Fruit fly (Drosophila melanogaster) whole organism, embryonic: ENCODE data around the gene Liprin-alpha.

Experiments used
- Abd-B ChIP-seq: fragments of 200-800 bp; sonication (Bioruptor generic); optimal IDR thresholded peaks from 2 replicates; lab custom pipeline; 2018; ENCODE audit warnings: missing biosample characterization, mild to moderate bottlenecking, missing genetic modification characterization, moderate library complexity
- Antp ChIP-seq: fragments of 200-800 bp; sonication (Bioruptor generic); optimal IDR thresholded peaks from 3 replicates; lab custom pipeline; 2016; ENCODE audit warnings: missing biosample characterization, missing genetic modification characterization
- CG13296 ChIP-seq: fragments of 200-800 bp; sonication (Bioruptor generic); optimal IDR thresholded peaks from 3 replicates; lab custom pipeline; 2018; ENCODE audit warnings: missing biosample characterization, mild to moderate bottlenecking, missing genetic modification characterization
- CG13424 ChIP-seq: fragments of 200-800 bp; sonication (Bioruptor generic); optimal IDR thresholded peaks from 2 replicates; lab custom pipeline; 2019; ENCODE audit warnings: missing biosample characterization, mild to moderate bottlenecking, missing genetic modification characterization, moderate library complexity
- CG15514 ChIP-seq: fragments of 200-800 bp; sonication (Bioruptor generic); optimal IDR thresholded peaks from 3 replicates; lab custom pipeline; 2017; ENCODE audit warnings: missing biosample characterization, missing genetic modification characterization, mild to moderate bottlenecking, moderate library complexity, missing genetic modification reagents
- CG1603 ChIP-seq: fragments of 200-800 bp; sonication (Bioruptor generic); optimal IDR thresholded peaks from 2 replicates; lab custom pipeline; 2019; ENCODE audit warnings: missing biosample characterization, mild to moderate bottlenecking, missing genetic modification characterization, moderate library complexity
- CG1647 ChIP-seq: fragments of 200-800 bp; sonication (Bioruptor generic); optimal IDR thresholded peaks from 3 replicates; lab custom pipeline; 2016; ENCODE audit warnings: missing biosample characterization, missing genetic modification characterization
- CG17385 ChIP-seq: fragments of 200-800 bp; sonication (Bioruptor generic); optimal IDR thresholded peaks from 3 replicates; lab custom pipeline; 2018; ENCODE audit warnings: missing biosample characterization, mild to moderate bottlenecking, missing genetic modification characterization
- CG17802 ChIP-seq: fragments of 200-800 bp; sonication (Bioruptor generic); optimal IDR thresholded peaks from 2 replicates; lab custom pipeline; 2018; ENCODE audit warnings: missing biosample characterization, mild to moderate bottlenecking, missing genetic modification characterization, moderate library complexity
- CG18262 ChIP-seq: fragments of 200-800 bp; optimal IDR thresholded peaks from 3 replicates; lab custom pipeline; 2019; ENCODE audit warnings: missing biosample characterization, mild to moderate bottlenecking, missing genetic modification characterization, moderate library complexity
- CG2712 ChIP-seq: fragments of 200-800 bp; optimal IDR thresholded peaks from 3 replicates; lab custom pipeline; 2019; ENCODE audit warnings: missing biosample characterization, mild to moderate bottlenecking, missing genetic modification characterization, moderate library complexity
- CG3995 ChIP-seq: fragments of 200-800 bp; sonication (Bioruptor generic); optimal IDR thresholded peaks from 3 replicates; lab custom pipeline; 2016; ENCODE audit warnings: missing biosample characterization, missing genetic modification characterization
- CG4360 ChIP-seq: fragments of 200-800 bp; sonication (Bioruptor generic); IDR thresholded peaks from 2 replicates; pipeline ENCODE4 v1.3.6; 2022; ENCODE audit warnings: missing biosample characterization, missing genetic modification characterization
- CG7963 ChIP-seq: fragments of 200-800 bp; sonication (Bioruptor generic); IDR thresholded peaks from 3 replicates; pipeline ENCODE4 v1.3.6; 2022; ENCODE audit warnings: missing biosample characterization, missing genetic modification characterization; ENCODE audit not compliant: partially characterized antibody
- CG8478 ChIP-seq: fragments of >200 bp; optimal IDR thresholded peaks from 2 replicates; lab custom pipeline; 2018
- CG9215 ChIP-seq: fragments of 200-800 bp; sonication (Bioruptor generic); IDR thresholded peaks from 2 replicates; pipeline ENCODE4 v1.3.6; 2022; ENCODE audit warnings: missing biosample characterization, missing genetic modification characterization
- CG9817 ChIP-seq: fragments of 200-800 bp; sonication (Bioruptor generic); optimal IDR thresholded peaks from 2 replicates; lab custom pipeline; 2018; ENCODE audit warnings: missing biosample characterization, mild to moderate bottlenecking, missing genetic modification characterization, moderate library complexity
- CrebB ChIP-seq: fragments of 200-800 bp; sonication (Bioruptor generic); optimal IDR thresholded peaks from 3 replicates; lab custom pipeline; 2018; ENCODE audit warnings: missing biosample characterization, mild to moderate bottlenecking, missing genetic modification characterization
- E2f1 ChIP-seq: fragments of 200-800 bp; sonication (Bioruptor generic); IDR thresholded peaks from 2 replicates; pipeline ENCODE4 v1.3.6; 2022; ENCODE audit warnings: missing biosample characterization, missing genetic modification characterization
- ERR ChIP-seq: fragments of 200-800 bp; sonication (Bioruptor generic); optimal IDR thresholded peaks from 2 replicates; lab custom pipeline; 2016; ENCODE audit warnings: missing biosample characterization, missing genetic modification characterization
- H15 ChIP-seq: fragments of 200-800 bp; sonication (Bioruptor generic); IDR thresholded peaks from 3 replicates; pipeline ENCODE4 v1.3.6; 2022; ENCODE audit warnings: missing biosample characterization, missing genetic modification characterization
- Hand ChIP-seq: fragments of 200-800 bp; sonication (Bioruptor generic); optimal IDR thresholded peaks from 2 replicates; lab custom pipeline; 2017; ENCODE audit warnings: mild to moderate bottlenecking, missing biosample characterization, missing genetic modification reagents, missing genetic modification characterization
- Lpt ChIP-seq: fragments of >200 bp; optimal IDR thresholded peaks from 2 replicates; lab custom pipeline; 2018; ENCODE audit warnings: missing biosample characterization, missing genetic modification characterization
- NFAT ChIP-seq: fragments of 200-800 bp; sonication (Bioruptor generic); IDR thresholded peaks from 2 replicates; pipeline ENCODE4 v1.3.6; 2022; ENCODE audit warnings: missing biosample characterization, missing genetic modification characterization
- Oaz ChIP-seq: fragments of 200-800 bp; sonication (Bioruptor generic); IDR thresholded peaks from 2 replicates; pipeline ENCODE4 v1.3.6; 2022; ENCODE audit warnings: missing biosample characterization, missing genetic modification characterization
- Opbp ChIP-seq: fragments of 200-800 bp; sonication (Bioruptor generic); IDR thresholded peaks from 3 replicates; pipeline ENCODE4 v1.3.6; 2022; ENCODE audit warnings: missing biosample characterization, missing genetic modification characterization; ENCODE audit not compliant: partially characterized antibody
- Sin3A ChIP-seq: fragments of >200 bp; optimal IDR thresholded peaks from 2 replicates; lab custom pipeline; 2018
- Spps ChIP-seq: fragments of 200-800 bp; sonication (Bioruptor generic); optimal IDR thresholded peaks from 2 replicates; lab custom pipeline; 2018; ENCODE audit warnings: missing biosample characterization, mild to moderate bottlenecking, missing genetic modification characterization
- Sry-β ChIP-seq: fragments of 200-800 bp; sonication (Bioruptor generic); optimal IDR thresholded peaks from 2 replicates; lab custom pipeline; 2018; ENCODE audit warnings: missing biosample characterization, mild to moderate bottlenecking, missing genetic modification characterization, moderate library complexity
- Sry-δ ChIP-seq: fragments of 200-800 bp; sonication (Bioruptor generic); optimal IDR thresholded peaks from 2 replicates; lab custom pipeline; 2016; ENCODE audit warnings: missing biosample characterization, missing genetic modification characterization
- ab ChIP-seq: fragments of 200-800 bp; sonication (Bioruptor generic); optimal IDR thresholded peaks from 2 replicates; lab custom pipeline; 2016; ENCODE audit warnings: missing biosample characterization, missing genetic modification characterization
- cato ChIP-seq: fragments of 200-800 bp; sonication (Bioruptor generic); optimal IDR thresholded peaks from 2 replicates; lab custom pipeline; 2016; ENCODE audit warnings: missing biosample characterization, missing genetic modification characterization, borderline replicate concordance
- chif ChIP-seq, 2 experiments: fragments of 200-800 bp; sonication (Bioruptor generic); optimal IDR thresholded peaks; 3 replicates each; lab custom pipeline; 2016; ENCODE audit warnings: missing biosample characterization in 2 of 2, missing genetic modification characterization in 2 of 2
- chinmo ChIP-seq: fragments of 200-800 bp; sonication (Bioruptor generic); IDR thresholded peaks from 4 replicates; pipeline ENCODE4 v1.3.6; 2022; ENCODE audit warnings: missing biosample characterization, missing genetic modification characterization; ENCODE audit not compliant: partially characterized antibody
- fd64A ChIP-seq: fragments of 200-800 bp; sonication (Bioruptor generic); optimal IDR thresholded peaks from 3 replicates; lab custom pipeline; 2018; ENCODE audit warnings: missing biosample characterization, mild to moderate bottlenecking, missing genetic modification characterization
- ftz-f1 ChIP-seq: fragments of 200-800 bp; sonication (Bioruptor generic); optimal IDR thresholded peaks from 2 replicates; lab custom pipeline; 2016; ENCODE audit warnings: missing biosample characterization, missing genetic modification characterization
- grau ChIP-seq: fragments of 200-800 bp; optimal IDR thresholded peaks from 3 replicates; lab custom pipeline; 2019; ENCODE audit warnings: missing biosample characterization, mild to moderate bottlenecking, missing genetic modification characterization, moderate library complexity
- h ChIP-seq: fragments of >200 bp; optimal IDR thresholded peaks from 2 replicates; lab custom pipeline; 2017
- knrl ChIP-seq: fragments of 200-800 bp; sonication (Bioruptor generic); IDR thresholded peaks from 3 replicates; pipeline ENCODE4 v1.3.6; 2022; ENCODE audit warnings: missing biosample characterization, missing genetic modification characterization; ENCODE audit not compliant: partially characterized antibody
- nerfin-1 ChIP-seq: fragments of 200-800 bp; sonication (Bioruptor generic); optimal IDR thresholded peaks from 3 replicates; lab custom pipeline; 2019; ENCODE audit warnings: missing biosample characterization, mild to moderate bottlenecking, missing genetic modification characterization, moderate library complexity
- nmo ChIP-seq: fragments of 200-800 bp; sonication (Bioruptor generic); optimal IDR thresholded peaks from 2 replicates; lab custom pipeline; 2018; ENCODE audit warnings: missing biosample characterization, mild to moderate bottlenecking, missing genetic modification characterization, moderate library complexity
- pum ChIP-seq: fragments of 200-800 bp; sonication (Bioruptor generic); optimal IDR thresholded peaks from 2 replicates; lab custom pipeline; 2016; ENCODE audit warnings: missing biosample characterization, missing genetic modification characterization
- sens-2 ChIP-seq: fragments of 200-800 bp; sonication (Bioruptor generic); IDR thresholded peaks from 2 replicates; pipeline ENCODE4 v1.3.6; 2022; ENCODE audit warnings: missing biosample characterization, missing genetic modification characterization
- stc ChIP-seq: fragments of 200-800 bp; sonication (Bioruptor generic); IDR thresholded peaks from 2 replicates; pipeline ENCODE4 v1.3.6; 2022; ENCODE audit warnings: missing biosample characterization, missing genetic modification characterization
- tna ChIP-seq: fragments of 200-800 bp; sonication (Bioruptor generic); IDR thresholded peaks from 2 replicates; pipeline ENCODE4 v1.3.6; 2022; ENCODE audit warnings: missing biosample characterization, missing genetic modification characterization; ENCODE audit not compliant: partially characterized antibody
- ttk ChIP-seq: fragments of 200-800 bp; sonication (Bioruptor generic); IDR thresholded peaks from 2 replicates; pipeline ENCODE4 v2.1.2; 2022; ENCODE audit warnings: missing biosample characterization, missing genetic modification characterization
- wdn ChIP-seq: fragments of 200-800 bp; sonication (Bioruptor generic); IDR thresholded peaks from 2 replicates; pipeline ENCODE4 v1.3.6; 2022; ENCODE audit warnings: missing biosample characterization, missing genetic modification characterization
- zen ChIP-seq: fragments of 200-800 bp; sonication (Bioruptor generic); optimal IDR thresholded peaks from 3 replicates; lab custom pipeline; 2018; ENCODE audit warnings: missing biosample characterization, mild to moderate bottlenecking, missing genetic modification characterization, moderate library complexity
- zfh1 ChIP-seq: fragments of 200-800 bp; sonication (Bioruptor generic); IDR thresholded peaks from 3 replicates; pipeline ENCODE4 v1.3.6; 2022; ENCODE audit warnings: missing biosample characterization, missing genetic modification characterization

The Liprin-alpha gene

DNA sequence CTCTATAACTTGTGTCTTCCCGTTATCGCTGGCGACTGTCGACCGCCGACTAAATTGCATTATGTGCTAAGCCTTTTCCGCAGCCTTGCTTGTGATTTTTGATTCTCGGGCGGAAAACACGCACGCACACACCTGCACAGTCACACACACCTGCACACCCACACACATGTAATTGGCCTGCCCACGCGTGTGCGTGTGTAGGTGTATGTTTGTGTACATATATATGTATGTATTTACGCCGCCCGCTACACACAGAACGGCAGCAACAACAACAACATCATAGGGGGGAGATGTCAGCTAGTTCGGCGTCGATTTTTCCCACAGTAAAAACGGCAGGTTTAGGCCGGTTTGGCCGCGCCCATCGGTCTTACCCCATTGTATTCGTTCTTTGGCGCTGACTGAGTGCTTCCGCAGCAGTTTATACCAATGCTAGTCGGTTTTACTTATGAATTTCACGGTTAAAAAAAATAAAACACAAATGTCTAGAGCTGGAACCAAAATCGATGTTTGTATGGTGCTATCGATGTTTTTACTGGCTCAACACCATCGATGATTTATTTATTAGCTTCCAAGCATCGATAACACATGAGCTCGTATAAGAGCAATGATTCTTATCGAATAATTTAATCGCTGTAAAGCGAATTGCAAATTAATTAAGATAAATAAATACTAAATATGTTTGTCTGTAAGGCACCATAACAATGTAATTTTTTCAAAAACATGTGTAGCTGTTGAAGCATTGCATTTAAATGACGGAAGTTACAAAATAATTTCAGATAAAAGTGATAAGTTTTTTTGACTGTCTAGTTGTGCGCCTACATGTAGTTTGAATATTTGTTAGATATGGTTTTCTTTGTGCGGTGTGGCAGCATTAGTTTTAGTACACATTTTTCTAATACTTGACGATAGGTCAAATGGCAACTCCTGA lies 617 bp upstream of the Liprin-alpha start, which contains the start of gene homer:
TSS of gene homer (minus strand) at position 538 of the 928 bp plus-strand sequence.
- TF ChIP-seq Spps (tag; lab: Kevin White, UChicago), result no peak
- TF ChIP-seq grau (tag; lab: Kevin White, UChicago), result no peak
- TF ChIP-seq CG15514 (GFP tag; lab: Kevin White, UChicago), result peak; percentile 40
- TF ChIP-seq CG18262 (tag; lab: Kevin White, UChicago), result peak; percentile 19
- TF ChIP-seq sens-2 (GFP tag; lab: Robert Waterston, UW), result no peak
- TF ChIP-seq knrl (GFP tag; lab: Robert Waterston, UW), result peak; percentile 92
- peak; percentile 48 for TF ChIP-seq fd64A (GFP tag; lab: Kevin White, UChicago)
- no peak for TF ChIP-seq E2f1 (GFP tag; lab: Robert Waterston, UW)
- TF ChIP-seq CG8478, result peak; percentile 94
- peak; percentile 10 for TF ChIP-seq ftz-f1 (GFP tag; lab: Kevin White, UChicago)
- no peak for TF ChIP-seq CG17802 (tag; lab: Kevin White, UChicago)
- TF ChIP-seq CG4360 (GFP tag; lab: Robert Waterston, UW), result peak; percentile 99
- TF ChIP-seq Sry-β (GFP tag; lab: Kevin White, UChicago), result no peak
- TF ChIP-seq zen (tag; lab: Kevin White, UChicago), result peak; percentile 38
- TF ChIP-seq nerfin-1 (tag; lab: Kevin White, UChicago), result peak; percentile 5
- TF ChIP-seq zfh1, result no peak
- no peak for TF ChIP-seq ERR
- TF ChIP-seq Hand (GFP tag; lab: Kevin White, UChicago), result peak; percentile 11
- peak; percentile 92; the same call in 3 of the 4 replicates for TF ChIP-seq chinmo (GFP tag; lab: Robert Waterston, UW)
- TF ChIP-seq ttk (GFP tag; lab: Robert Waterston, UW), result no peak
- TF ChIP-seq ab (GFP tag; lab: Kevin White, UChicago), result no peak
- TF ChIP-seq stc (GFP tag; lab: Robert Waterston, UW), result no peak; the same call in 1 of the 2 replicates
- TF ChIP-seq Sry-δ (GFP tag; lab: Kevin White, UChicago), result peak; percentile 91
- TF ChIP-seq CG2712 (tag; lab: Kevin White, UChicago), result peak; percentile 29
- TF ChIP-seq chif (GFP tag; optimal IDR thresholded peaks at IDR 0.05; lab: Kevin White, UChicago), result no peak
- TF ChIP-seq CrebB (tag; lab: Kevin White, UChicago), result no peak
- TF ChIP-seq CG17385 (GFP tag; lab: Kevin White, UChicago), result no peak
- TF ChIP-seq cato (GFP tag; lab: Kevin White, UChicago), result no peak
- no peak for TF ChIP-seq H15 (GFP tag; lab: Robert Waterston, UW)
- peak; percentile 96 for TF ChIP-seq tna (GFP tag; lab: Robert Waterston, UW)
- TF ChIP-seq CG9817 (tag; lab: Kevin White, UChicago), result no peak
- peak; percentile 8 for TF ChIP-seq CG1603
- 0 out of 2 replicates have a peak, but pooled peaks have one; percentile 26 for TF ChIP-seq CG9215 (GFP tag; lab: Robert Waterston, UW)
- peak; percentile 96 for TF ChIP-seq Opbp (GFP tag; lab: Robert Waterston, UW)
- peak; percentile 51 for TF ChIP-seq Sin3A
- no peak for TF ChIP-seq pum
- no peak for TF ChIP-seq CG13424 (tag; lab: Kevin White, UChicago)
- TF ChIP-seq NFAT (GFP tag; lab: Robert Waterston, UW), result no peak
- TF ChIP-seq Lpt (GFP tag; lab: Kevin White, UChicago), result no peak
- no peak for TF ChIP-seq h (lab: Kevin White, UChicago)
- no peak for TF ChIP-seq wdn (GFP tag; lab: Robert Waterston, UW)
- TF ChIP-seq Abd-B (GFP tag; lab: Kevin White, UChicago), result peak; percentile 84
- peak; percentile 24 for TF ChIP-seq nmo (GFP tag; lab: Kevin White, UChicago)
- no peak for TF ChIP-seq CG3995 (GFP tag; lab: Kevin White, UChicago)
- TF ChIP-seq CG7963 (GFP tag; lab: Robert Waterston, UW), result peak; percentile 95
- TF ChIP-seq Antp (GFP tag; lab: Kevin White, UChicago), result no peak
- TF ChIP-seq CG1647 (GFP tag; lab: Kevin White, UChicago), result no peak
- TF ChIP-seq Oaz (GFP tag; lab: Robert Waterston, UW), result no peak
- peak; percentile 33 for TF ChIP-seq CG13296 (GFP tag; lab: Kevin White, UChicago)
